Worm (Caenorhabditis elegans): ENCODE results near the gene srb-3.
"Not testable (repeated sequence)": the region's sequence is repeated elsewhere in the genome, so short reads cannot be mapped to it uniquely, and the experiment has no call there.

The srb-3 gene

DNA sequence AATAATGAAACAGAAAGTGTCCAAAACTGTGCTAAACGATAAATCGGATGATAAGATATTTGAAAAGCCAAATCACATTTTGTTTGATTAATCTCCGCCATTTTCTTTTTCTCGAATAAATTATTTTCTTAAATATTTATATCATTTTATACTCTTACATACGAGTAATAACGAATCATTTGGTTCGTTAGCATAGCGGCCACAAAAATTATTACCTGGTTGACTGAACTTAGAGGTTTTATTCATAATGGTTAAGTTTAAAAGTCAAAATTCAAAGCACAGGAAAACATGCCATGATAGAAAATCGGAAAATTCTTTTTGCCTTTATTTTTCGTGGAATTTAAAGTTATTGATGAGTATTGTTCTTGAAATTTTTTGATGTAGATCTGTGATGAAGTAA, 3.4 kb downstream of the srb-3 start, which contains the start of gene srb-5:
Gene srb-5 (minus strand): TSS at position 101 of the 400 bp plus-strand sequence.
- TF ChIP-seq unc-42 (tag; optimal IDR thresholded peaks at IDR 0.05) (no peak), sox-4 (tag; optimal IDR thresholded peaks at IDR 0.05) (no peak), madf-2 (tag; optimal IDR thresholded peaks at IDR 0.05) (no peak)

DNA sequence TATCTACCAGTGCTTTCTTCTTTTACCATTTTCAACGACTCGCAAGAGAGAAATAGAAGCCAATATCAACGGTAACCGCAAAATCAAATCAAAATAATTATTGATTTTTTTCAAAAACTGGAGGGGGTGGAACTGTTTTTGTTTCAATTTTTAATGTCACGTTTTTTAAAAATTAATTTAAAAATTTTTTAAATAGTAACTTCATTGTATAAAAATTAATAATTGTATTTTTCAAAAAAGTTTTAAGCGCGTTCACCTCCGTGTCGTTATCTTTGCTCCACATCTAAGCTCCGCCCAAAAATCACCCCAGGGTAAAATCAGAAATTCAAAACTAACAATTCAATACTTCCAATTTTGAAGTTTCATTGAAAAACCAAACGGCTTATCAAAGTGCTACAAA, 5.5 kb downstream of the srb-3 start, which contains the start of gene C27D6.11:
Gene C27D6.11 (minus strand): TSS at position 101 of the 400 bp plus-strand sequence.
- no peak for TF ChIP-seq che-1 (tag; optimal IDR thresholded peaks at IDR 0.05)
- no peak for TF ChIP-seq ceh-45 (GFP tag; IDR thresholded peaks at IDR 0.05)
- TF ChIP-seq odd-2 (tag; optimal IDR thresholded peaks at IDR 0.05), result no peak
- no peak for TF ChIP-seq ceh-48 (tag; optimal IDR thresholded peaks at IDR 0.05)
- TF ChIP-seq ref-2 (tag; optimal IDR thresholded peaks at IDR 0.05), result no peak
- TF ChIP-seq lin-11 (tag; optimal IDR thresholded peaks at IDR 0.05), result no peak
- TF ChIP-seq nfya-1 (tag; optimal IDR thresholded peaks at IDR 0.05), result no peak
- no peak for TF ChIP-seq ceh-24 (tag; optimal IDR thresholded peaks at IDR 0.05)
- TF ChIP-seq fkh-10 (GFP tag; optimal IDR thresholded peaks at IDR 0.05), result no peak
- TF ChIP-seq hlh-6 (tag; optimal IDR thresholded peaks at IDR 0.05), result no peak
- TF ChIP-seq hlh-13 (GFP tag; optimal IDR thresholded peaks at IDR 0.05), result no peak
- no peak for TF ChIP-seq ceh-18 (tag; optimal IDR thresholded peaks at IDR 0.05)
- TF ChIP-seq rnt-1 (tag; optimal IDR thresholded peaks at IDR 0.05), result no peak
- TF ChIP-seq hlh-30 (tag; optimal IDR thresholded peaks at IDR 0.05; ENCODE audit: insufficient read depth), result no peak
- TF ChIP-seq fkh-6 (tag; optimal IDR thresholded peaks at IDR 0.05), result no peak
- TF ChIP-seq madf-2 (tag; optimal IDR thresholded peaks at IDR 0.05), result no peak
- TF ChIP-seq syd-9 (tag; optimal IDR thresholded peaks at IDR 0.05), result no peak
- TF ChIP-seq mec-3 (tag; optimal IDR thresholded peaks at IDR 0.05; ENCODE audit: borderline replicate concordance), result no peak

DNA sequence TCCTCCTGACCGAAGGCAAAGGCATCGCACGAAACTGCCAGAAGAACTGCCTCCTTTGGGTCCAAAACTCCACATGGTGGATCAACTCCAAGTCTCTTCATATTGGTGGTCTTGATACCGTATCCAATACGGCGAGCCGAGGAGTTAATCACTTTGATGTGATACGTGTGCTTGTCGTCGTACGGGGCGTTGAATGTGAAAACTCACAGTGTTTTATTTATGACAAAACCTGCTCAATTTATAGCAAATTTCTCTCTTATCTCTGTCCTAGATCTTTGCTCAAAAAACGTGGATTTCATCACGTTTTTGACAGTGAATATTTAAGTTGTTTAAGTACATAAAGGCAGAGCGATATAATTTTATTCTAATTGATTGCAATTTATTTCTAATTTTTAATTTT, 7.9 kb downstream of the srb-3 start, which contains the start of gene F58A6.9:
Gene F58A6.9 (minus strand): TSS at position 101 of the 400 bp plus-strand sequence.
- not testable (repeated sequence) for TF ChIP-seq ama-1 (optimal IDR thresholded peaks at IDR 0.05); K09A11.1 (tag; optimal IDR thresholded peaks at IDR 0.05; ENCODE audit: insufficient read depth); ets-4 (tag; optimal IDR thresholded peaks at IDR 0.05)

DNA sequence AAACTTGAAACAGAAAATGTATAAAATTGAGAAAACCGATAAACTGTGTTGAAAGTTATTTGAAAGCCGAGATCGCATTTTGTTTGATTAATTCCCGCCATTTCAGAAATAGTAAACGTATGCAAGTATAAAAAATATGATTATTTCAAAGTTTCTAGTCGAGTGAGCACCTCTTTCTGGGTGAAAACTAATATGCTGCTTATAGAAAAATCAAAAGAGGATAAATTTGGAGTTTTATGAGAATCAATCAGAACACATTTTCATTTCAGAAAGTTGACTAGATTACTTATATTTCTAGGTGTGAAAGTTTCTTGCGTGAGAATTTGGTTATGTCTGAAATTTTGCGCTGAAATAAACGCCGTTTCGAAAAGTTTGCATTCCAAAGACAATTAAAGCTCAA, 9.1 kb downstream of the srb-3 start, which contains the start of gene srb-13:
Gene srb-13 (minus strand): TSS at position 101 of the 400 bp plus-strand sequence.
- TF ChIP-seq hlh-13 (GFP tag; optimal IDR thresholded peaks at IDR 0.05) (no peak), unc-3 (GFP tag; conservative IDR thresholded peaks at IDR 0.05) (no peak), unc-3 (tag; optimal IDR thresholded peaks at IDR 0.05) (no peak), hlh-6 (tag; optimal IDR thresholded peaks at IDR 0.05) (no peak), gmeb-2 (tag; optimal IDR thresholded peaks at IDR 0.05) (no peak), pros-1 (tag; optimal IDR thresholded peaks at IDR 0.05) (no peak), lin-11 (tag; optimal IDR thresholded peaks at IDR 0.05) (no peak), ceh-9 (tag; optimal IDR thresholded peaks at IDR 0.05) (no peak), C08G9.2 (tag; optimal IDR thresholded peaks at IDR 0.05) (no peak), che-1 (tag; optimal IDR thresholded peaks at IDR 0.05) (no peak), Y22D7AL.16 (tag; optimal IDR thresholded peaks at IDR 0.05) (no peak), ceh-6 (GFP tag; optimal IDR thresholded peaks at IDR 0.05) (no peak), pha-2 (tag; optimal IDR thresholded peaks at IDR 0.05) (no peak), ceh-24 (tag; optimal IDR thresholded peaks at IDR 0.05) (no peak), unc-86 (tag; optimal IDR thresholded peaks at IDR 0.05) (no peak), syd-9 (tag; optimal IDR thresholded peaks at IDR 0.05) (no peak)

DNA sequence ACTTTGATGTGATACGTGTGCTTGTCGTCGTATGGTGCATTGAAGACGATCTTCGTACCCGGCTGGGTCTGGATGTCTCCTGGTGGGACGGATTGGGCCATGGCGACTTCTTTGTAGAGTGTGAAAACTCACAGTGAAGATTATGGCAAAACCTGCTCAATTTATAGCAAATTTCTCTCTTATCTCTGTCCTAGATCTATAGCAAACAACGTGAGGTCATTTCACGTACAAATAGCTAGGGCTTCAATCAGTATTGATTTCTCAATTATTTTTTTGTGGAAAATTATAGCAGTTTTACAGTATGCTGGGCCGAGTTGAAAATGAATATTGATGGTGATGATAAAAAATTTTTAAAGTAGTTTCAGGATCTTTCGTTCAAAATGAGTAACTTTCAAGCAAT, 9.7 kb downstream of the srb-3 start, which contains the start of gene msp-45:
Gene msp-45 (minus strand): TSS at position 101 of the 400 bp plus-strand sequence.
- TF ChIP-seq pros-1 (tag; optimal IDR thresholded peaks at IDR 0.05) (no peak), unc-42 (tag; optimal IDR thresholded peaks at IDR 0.05) (no peak), npax-4 (tag; optimal IDR thresholded peaks at IDR 0.05) (no peak), dve-1 (tag; optimal IDR thresholded peaks at IDR 0.05) (no peak), T23F11.4 (GFP tag; optimal IDR thresholded peaks at IDR 0.05) (no peak), fkh-10 (GFP tag; optimal IDR thresholded peaks at IDR 0.05) (no peak), ceh-18 (tag; optimal IDR thresholded peaks at IDR 0.05) (no peak), dmd-4 (tag; optimal IDR thresholded peaks at IDR 0.05; ENCODE audit: borderline replicate concordance) (no peak), ref-2 (tag; optimal IDR thresholded peaks at IDR 0.05) (no peak), che-1 (tag; optimal IDR thresholded peaks at IDR 0.05) (no peak), tbx-7 (tag; optimal IDR thresholded peaks at IDR 0.05) (no peak), rnt-1 (tag; optimal IDR thresholded peaks at IDR 0.05) (no peak), gmeb-2 (tag; optimal IDR thresholded peaks at IDR 0.05) (no peak), hlh-6 (tag; optimal IDR thresholded peaks at IDR 0.05) (no peak), pag-3 (tag; optimal IDR thresholded peaks at IDR 0.05; ENCODE audit: borderline replicate concordance) (no peak), lim-6 (tag; optimal IDR thresholded peaks at IDR 0.05) (no peak), fax-1 (tag; optimal IDR thresholded peaks at IDR 0.05) (no peak), ceh-19 (GFP tag; optimal IDR thresholded peaks at IDR 0.05) (no peak), F13H6.1 (tag; optimal IDR thresholded peaks at IDR 0.05) (no peak)

Measured in whole organism, late embryonic.